Worm (Caenorhabditis elegans): ENCODE data around the gene F55A11.1.

DNA sequence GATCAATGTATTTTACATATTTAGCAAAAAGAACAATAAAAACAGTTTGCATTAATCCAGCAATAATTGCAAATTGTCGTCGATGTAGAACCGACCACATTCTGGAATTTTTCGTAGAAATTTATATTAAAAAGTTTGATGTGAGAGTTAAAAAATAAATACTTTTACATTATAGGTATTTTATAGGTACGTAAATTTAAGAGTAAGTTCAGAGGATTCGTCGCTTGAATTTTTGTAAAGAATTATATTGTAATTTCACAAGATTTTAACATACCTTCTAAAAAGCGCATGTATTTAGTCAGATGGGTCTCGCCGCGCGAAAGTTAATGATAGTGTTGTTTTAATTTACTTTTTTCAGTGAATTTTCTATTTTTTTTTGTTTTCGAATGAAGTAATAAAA lies 34.1 kb downstream of the F55A11.1 start, which contains the start of gene rhr-2:
- TF ChIP-seq lin-35 (GFP tag; optimal IDR thresholded peaks at IDR 0.05): no peak
- TF ChIP-seq nhr-237 (tag; optimal IDR thresholded peaks at IDR 0.05): no peak
- no peak for TF ChIP-seq xbp-1 (tag; optimal IDR thresholded peaks at IDR 0.05)
- TF ChIP-seq ama-1 (optimal IDR thresholded peaks at IDR 0.05): no peak
- TF ChIP-seq ceh-63 (GFP tag; optimal IDR thresholded peaks at IDR 0.05): no peak
- no peak for TF ChIP-seq pag-3 (tag; optimal IDR thresholded peaks at IDR 0.05; ENCODE audit: borderline replicate concordance, insufficient read depth)
- TF ChIP-seq nhr-28 (tag; optimal IDR thresholded peaks at IDR 0.05): no peak

Data from whole organism, L1 larva.